In genomic region chr3L:22471586-22472291, dm6 we compare ENCODE assay signal across 1 fruit fly cellular context.
TF ChIP-seq lines count a peak whose summit lies in the region.

No protein-coding gene starts in this region.

TF ChIP-seq in whole organism, embryonic, 481 proteins besides CTCF, POLR2A, EP300 and RAD21 (continued from another document and continues in another):
- 0 out of 3 replicates have a peak, but pooled peaks have one; percentile 32 for TF ChIP-seq CG14050 (GFP tag; IDR thresholded peaks at IDR 0.05; lab: Robert Waterston, UW)
- no peak for TF ChIP-seq Max (GFP tag; optimal IDR thresholded peaks at IDR 0.05; lab: Kevin White, UChicago)
- peak; percentile 61 for TF ChIP-seq BtbVII (GFP tag; optimal IDR thresholded peaks at IDR 0.05; lab: Kevin White, UChicago)
- TF ChIP-seq lilli (GFP tag; optimal IDR thresholded peaks at IDR 0.05; lab: Kevin White, UChicago), result no peak
- TF ChIP-seq Awh (GFP tag; IDR thresholded peaks at IDR 0.05; lab: Robert Waterston, UW), result no peak
- no peak for TF ChIP-seq crp (GFP tag; optimal IDR thresholded peaks at IDR 0.05; lab: Kevin White, UChicago)
- peak; percentile 59; the same call in 2 of the 3 replicates for TF ChIP-seq tgo (GFP tag; IDR thresholded peaks at IDR 0.05; lab: Robert Waterston, UW)
- TF ChIP-seq H15 (GFP tag; IDR thresholded peaks at IDR 0.05; lab: Robert Waterston, UW), result no peak
- no peak for TF ChIP-seq tx (GFP tag; optimal IDR thresholded peaks at IDR 0.05; lab: Kevin White, UChicago)
- no peak for TF ChIP-seq repo (GFP tag; optimal IDR thresholded peaks at IDR 0.05; lab: Kevin White, UChicago)
- peak; percentile 52 for TF ChIP-seq CG17385 (GFP tag; optimal IDR thresholded peaks at IDR 0.05; lab: Kevin White, UChicago)
- TF ChIP-seq btn (GFP tag; optimal IDR thresholded peaks at IDR 0.05; lab: Kevin White, UChicago), result no peak
- TF ChIP-seq Hmr (GFP tag; optimal IDR thresholded peaks at IDR 0.05; lab: Kevin White, UChicago), result peak; percentile 72
- no peak for TF ChIP-seq Camta (GFP tag; optimal IDR thresholded peaks at IDR 0.05; lab: Kevin White, UChicago)
- TF ChIP-seq en (GFP tag; optimal IDR thresholded peaks at IDR 0.05; lab: Kevin White, UChicago), result no peak
- peak; percentile 46 for TF ChIP-seq bcd (GFP tag; optimal IDR thresholded peaks at IDR 0.05; lab: Kevin White, UChicago)
- TF ChIP-seq CG6854 (GFP tag; optimal IDR thresholded peaks at IDR 0.05; lab: Kevin White, UChicago), result peak; percentile 45
- no peak for TF ChIP-seq trem (tag; optimal IDR thresholded peaks at IDR 0.05; lab: Kevin White, UChicago)
- no peak for TF ChIP-seq ftz-f1 (GFP tag; optimal IDR thresholded peaks at IDR 0.05; lab: Kevin White, UChicago)
- no peak for TF ChIP-seq emc (GFP tag; optimal IDR thresholded peaks at IDR 0.05; lab: Kevin White, UChicago)
- TF ChIP-seq Bteb2 (GFP tag; optimal IDR thresholded peaks at IDR 0.05; lab: Kevin White, UChicago), result no peak
- no peak for TF ChIP-seq Spps (tag; optimal IDR thresholded peaks at IDR 0.05; lab: Kevin White, UChicago)
- no peak for TF ChIP-seq Antp (GFP tag; optimal IDR thresholded peaks at IDR 0.05; lab: Kevin White, UChicago)
- TF ChIP-seq az2 (GFP tag; optimal IDR thresholded peaks at IDR 0.05; lab: Kevin White, UChicago), result no peak
- TF ChIP-seq z (GFP tag; IDR thresholded peaks at IDR 0.05; lab: Robert Waterston, UW), result no peak
- no peak for TF ChIP-seq ac (GFP tag; optimal IDR thresholded peaks at IDR 0.05; lab: Kevin White, UChicago)
- no peak for TF ChIP-seq CG5953 (GFP tag; IDR thresholded peaks at IDR 0.05; lab: Robert Waterston, UW)
- no peak for TF ChIP-seq CG2199 (GFP tag; IDR thresholded peaks at IDR 0.05; lab: Robert Waterston, UW)
- TF ChIP-seq fru (optimal IDR thresholded peaks at IDR 0.05; lab: Kevin White, UChicago), result no peak
- peak; percentile 34 for TF ChIP-seq Jarid2 (GFP tag; optimal IDR thresholded peaks at IDR 0.05; lab: Kevin White, UChicago)
- TF ChIP-seq CG12391 (tag; optimal IDR thresholded peaks at IDR 0.05; lab: Kevin White, UChicago), result peak; percentile 50
- TF ChIP-seq CG7357 (GFP tag; IDR thresholded peaks at IDR 0.05; lab: Robert Waterston, UW), result peak; percentile 62
- no peak for TF ChIP-seq gcm (GFP tag; optimal IDR thresholded peaks at IDR 0.05; lab: Kevin White, UChicago)
- TF ChIP-seq CG8359 (GFP tag; optimal IDR thresholded peaks at IDR 0.05; lab: Kevin White, UChicago; ENCODE audit: borderline replicate concordance), result peak; percentile 6
- TF ChIP-seq Mrtf (GFP tag; IDR thresholded peaks at IDR 0.05; lab: Robert Waterston, UW), result no peak
- peak; percentile 10; the same call in 1 of the 2 replicates for TF ChIP-seq sisA (GFP tag; IDR thresholded peaks at IDR 0.05; lab: Robert Waterston, UW)
- TF ChIP-seq zf30C (GFP tag; optimal IDR thresholded peaks at IDR 0.05; lab: Kevin White, UChicago), result peak; percentile 48
- 0 out of 2 replicates have a peak, but pooled peaks have one; percentile 40 for TF ChIP-seq NFAT (GFP tag; IDR thresholded peaks at IDR 0.05; lab: Robert Waterston, UW)
- no peak for TF ChIP-seq fd102C (GFP tag; optimal IDR thresholded peaks at IDR 0.05; lab: Kevin White, UChicago)
- no peak for TF ChIP-seq pho (GFP tag; optimal IDR thresholded peaks at IDR 0.05; lab: Kevin White, UChicago)
- TF ChIP-seq trh (GFP tag; optimal IDR thresholded peaks at IDR 0.05; lab: Kevin White, UChicago), result no peak
- TF ChIP-seq CG43689 (GFP tag; IDR thresholded peaks at IDR 0.05; lab: Robert Waterston, UW), result no peak
- no peak for TF ChIP-seq tna (GFP tag; IDR thresholded peaks at IDR 0.05; lab: Robert Waterston, UW; ENCODE audit: partially characterized antibody)
- no peak for TF ChIP-seq NC2α (GFP tag; optimal IDR thresholded peaks at IDR 0.05; lab: Kevin White, UChicago)
- peak; percentile 36 for TF ChIP-seq B-H2 (GFP tag; optimal IDR thresholded peaks at IDR 0.05; lab: Kevin White, UChicago)
- no peak for TF ChIP-seq cas (GFP tag; IDR thresholded peaks at IDR 0.05; lab: Robert Waterston, UW)
- 0 out of 2 replicates have a peak, but pooled peaks have one; percentile 43 for TF ChIP-seq CG32767 (GFP tag; IDR thresholded peaks at IDR 0.05; lab: Robert Waterston, UW)
- TF ChIP-seq CG13287 (GFP tag; IDR thresholded peaks at IDR 0.05; lab: Robert Waterston, UW; ENCODE audit: partially characterized antibody), result no peak
- TF ChIP-seq gcm2 (GFP tag; optimal IDR thresholded peaks at IDR 0.05; lab: Kevin White, UChicago), result no peak
- TF ChIP-seq CG1792 (GFP tag; optimal IDR thresholded peaks at IDR 0.05; lab: Kevin White, UChicago), result no peak
- no peak for TF ChIP-seq CG1024 (GFP tag; IDR thresholded peaks at IDR 0.05; lab: Robert Waterston, UW)
- no peak for TF ChIP-seq crc (GFP tag; optimal IDR thresholded peaks at IDR 0.05; lab: Kevin White, UChicago)
- TF ChIP-seq zfh2 (GFP tag; optimal IDR thresholded peaks at IDR 0.05; lab: Kevin White, UChicago), result peak; percentile 24
- TF ChIP-seq CG12104 (GFP tag; optimal IDR thresholded peaks at IDR 0.05; lab: Kevin White, UChicago), result no peak
- TF ChIP-seq CG7271 (tag; optimal IDR thresholded peaks at IDR 0.05; lab: Kevin White, UChicago), result no peak
- TF ChIP-seq seq (GFP tag; IDR thresholded peaks at IDR 0.05; lab: Robert Waterston, UW), result peak; percentile 17; the same call in 1 of the 2 replicates
- no peak for TF ChIP-seq HLH4C (GFP tag; IDR thresholded peaks at IDR 0.05; lab: Robert Waterston, UW; ENCODE audit: partially characterized antibody)
- peak; percentile 23 for TF ChIP-seq Abd-B (GFP tag; optimal IDR thresholded peaks at IDR 0.05; lab: Kevin White, UChicago)
- no peak for TF ChIP-seq CG16779 (GFP tag; IDR thresholded peaks at IDR 0.05; lab: Robert Waterston, UW)
- no peak for TF ChIP-seq bbx (GFP tag; IDR thresholded peaks at IDR 0.05; lab: Robert Waterston, UW; ENCODE audit: partially characterized antibody)
- no peak for TF ChIP-seq Stat92E (GFP tag; optimal IDR thresholded peaks at IDR 0.05; lab: Kevin White, UChicago)
- no peak for TF ChIP-seq tin (GFP tag; optimal IDR thresholded peaks at IDR 0.05; lab: Kevin White, UChicago)
- peak; percentile 52 for TF ChIP-seq vvl (GFP tag; IDR thresholded peaks at IDR 0.05; lab: Robert Waterston, UW)
- no peak for TF ChIP-seq CG16813 (GFP tag; IDR thresholded peaks at IDR 0.05; lab: Robert Waterston, UW; ENCODE audit: partially characterized antibody)
- TF ChIP-seq lbe (GFP tag; optimal IDR thresholded peaks at IDR 0.05; lab: Kevin White, UChicago), result no peak
- no peak for TF ChIP-seq hth (optimal IDR thresholded peaks at IDR 0.05; lab: Kevin White, UChicago)
- no peak for TF ChIP-seq Eip74EF (GFP tag; optimal IDR thresholded peaks at IDR 0.05; lab: Kevin White, UChicago)
- no peak for TF ChIP-seq croc (GFP tag; conservative IDR thresholded peaks at IDR 0.05; lab: Robert Waterston, UW)
- TF ChIP-seq aop (GFP tag; IDR thresholded peaks at IDR 0.05; lab: Robert Waterston, UW), result no peak
- TF ChIP-seq CHES-1-like (GFP tag; optimal IDR thresholded peaks at IDR 0.05; lab: Kevin White, UChicago), result no peak
- TF ChIP-seq CG15011 (GFP tag; optimal IDR thresholded peaks at IDR 0.05; lab: Kevin White, UChicago), result peak; percentile 5
- TF ChIP-seq schlank (tag; optimal IDR thresholded peaks at IDR 0.05; lab: Kevin White, UChicago), result no peak
- no peak for TF ChIP-seq CG10267 (tag; optimal IDR thresholded peaks at IDR 0.05; lab: Kevin White, UChicago)
- TF ChIP-seq CG15269 (tag; optimal IDR thresholded peaks at IDR 0.05; lab: Kevin White, UChicago), result peak; percentile 73
- no peak for TF ChIP-seq CG15073 (GFP tag; optimal IDR thresholded peaks at IDR 0.05; lab: Kevin White, UChicago)
- no peak for TF ChIP-seq CG12744 (GFP tag; optimal IDR thresholded peaks at IDR 0.05; lab: Kevin White, UChicago)
- TF ChIP-seq eyg (GFP tag; optimal IDR thresholded peaks at IDR 0.05; lab: Kevin White, UChicago), result no peak
- TF ChIP-seq Pdp1 (GFP tag; optimal IDR thresholded peaks at IDR 0.05; lab: Kevin White, UChicago), result no peak
- no peak for TF ChIP-seq twi (tag; optimal IDR thresholded peaks at IDR 0.05; lab: Kevin White, UChicago)
- no peak for TF ChIP-seq CG4404 (GFP tag; IDR thresholded peaks at IDR 0.05; lab: Robert Waterston, UW)
- no peak for TF ChIP-seq Dip2 (GFP tag; IDR thresholded peaks at IDR 0.05; lab: Robert Waterston, UW)
- peak; percentile 84 for TF ChIP-seq CG3281 (GFP tag; optimal IDR thresholded peaks at IDR 0.05; lab: Kevin White, UChicago)
- no peak for TF ChIP-seq fd64A (GFP tag; optimal IDR thresholded peaks at IDR 0.05; lab: Kevin White, UChicago)
- TF ChIP-seq CG12299 (tag; optimal IDR thresholded peaks at IDR 0.05; lab: Kevin White, UChicago), result no peak
- peak; percentile 69 for TF ChIP-seq CG13424 (tag; optimal IDR thresholded peaks at IDR 0.05; lab: Kevin White, UChicago)
- TF ChIP-seq ara (GFP tag; IDR thresholded peaks at IDR 0.05; lab: Robert Waterston, UW), result no peak
- peak; percentile 38 for TF ChIP-seq fd96Cb (tag; optimal IDR thresholded peaks at IDR 0.05; lab: Kevin White, UChicago)
- TF ChIP-seq CrebB (tag; optimal IDR thresholded peaks at IDR 0.05; lab: Kevin White, UChicago), result no peak
- no peak for TF ChIP-seq chinmo (GFP tag; IDR thresholded peaks at IDR 0.05; lab: Robert Waterston, UW; ENCODE audit: partially characterized antibody)
- no peak for TF ChIP-seq CG15601 (tag; optimal IDR thresholded peaks at IDR 0.05; lab: Kevin White, UChicago)
- TF ChIP-seq ab (GFP tag; optimal IDR thresholded peaks at IDR 0.05; lab: Kevin White, UChicago), result no peak
- TF ChIP-seq tup (GFP tag; optimal IDR thresholded peaks at IDR 0.05; lab: Kevin White, UChicago), result no peak
- no peak for TF ChIP-seq CG33557 (GFP tag; optimal IDR thresholded peaks at IDR 0.05; lab: Kevin White, UChicago)
- no peak for TF ChIP-seq ewg (GFP tag; optimal IDR thresholded peaks at IDR 0.05; lab: Kevin White, UChicago)
- TF ChIP-seq dysf (GFP tag; IDR thresholded peaks at IDR 0.05; lab: Robert Waterston, UW), result peak; percentile 59; the same call in 2 of the 3 replicates
- no peak for TF ChIP-seq ken (GFP tag; IDR thresholded peaks at IDR 0.05; lab: Robert Waterston, UW)
- no peak for TF ChIP-seq CG2202 (tag; optimal IDR thresholded peaks at IDR 0.05; lab: Kevin White, UChicago)
- no peak for TF ChIP-seq pzg (GFP tag; optimal IDR thresholded peaks at IDR 0.05; lab: Kevin White, UChicago)
- TF ChIP-seq CG31224 (GFP tag; IDR thresholded peaks at IDR 0.05; lab: Robert Waterston, UW), result 0 out of 2 replicates have a peak, but pooled peaks have one; percentile 28
- peak; percentile 45; the same call in 1 of the 2 replicates for TF ChIP-seq Taf1 (GFP tag; IDR thresholded peaks at IDR 0.05; lab: Robert Waterston, UW)
- TF ChIP-seq CG11247 (GFP tag; IDR thresholded peaks at IDR 0.05; lab: Robert Waterston, UW), result no peak
- TF ChIP-seq CG12769 (tag; optimal IDR thresholded peaks at IDR 0.05; lab: Kevin White, UChicago), result no peak
- TF ChIP-seq Aef1 (GFP tag; IDR thresholded peaks at IDR 0.05; lab: Robert Waterston, UW), result peak; percentile 57
- TF ChIP-seq CG16863 (GFP tag; optimal IDR thresholded peaks at IDR 0.05; lab: Kevin White, UChicago), result no peak
- no peak for TF ChIP-seq CG2712 (tag; optimal IDR thresholded peaks at IDR 0.05; lab: Kevin White, UChicago)
- TF ChIP-seq wdn (GFP tag; IDR thresholded peaks at IDR 0.05; lab: Robert Waterston, UW), result 0 out of 2 replicates have a peak, but pooled peaks have one; percentile 33
- peak; percentile 63 for TF ChIP-seq Vsx1 (GFP tag; optimal IDR thresholded peaks at IDR 0.05; lab: Kevin White, UChicago)
- no peak for TF ChIP-seq yki (optimal IDR thresholded peaks at IDR 0.05; lab: Kevin White, UChicago)
- TF ChIP-seq Hand (GFP tag; optimal IDR thresholded peaks at IDR 0.05; lab: Kevin White, UChicago), result peak; percentile 42
- peak; percentile 17 for TF ChIP-seq Ssrp (tag; optimal IDR thresholded peaks at IDR 0.05; lab: Kevin White, UChicago)
- TF ChIP-seq CG6765 (GFP tag; optimal IDR thresholded peaks at IDR 0.05; lab: Kevin White, UChicago), result peak; percentile 67
- no peak for TF ChIP-seq dimm (GFP tag; IDR thresholded peaks at IDR 0.05; lab: Robert Waterston, UW)
- peak; percentile 27 for TF ChIP-seq CG13894 (tag; optimal IDR thresholded peaks at IDR 0.05; lab: Kevin White, UChicago)
- TF ChIP-seq CG17912 (GFP tag; optimal IDR thresholded peaks at IDR 0.05; lab: Kevin White, UChicago), result no peak
- 0 out of 2 replicates have a peak, but pooled peaks have one; percentile 18 for TF ChIP-seq esg (GFP tag; conservative IDR thresholded peaks at IDR 0.05; lab: Robert Waterston, UW)
- peak; percentile 16 for TF ChIP-seq Med (GFP tag; lab: Kevin White, UChicago)
- no peak for TF ChIP-seq Doc2 (GFP tag; IDR thresholded peaks at IDR 0.05; lab: Robert Waterston, UW)
- no peak for TF ChIP-seq Sox100B (GFP tag; optimal IDR thresholded peaks at IDR 0.05; lab: Kevin White, UChicago)
- no peak for TF ChIP-seq HmgD (GFP tag; optimal IDR thresholded peaks at IDR 0.05; lab: Kevin White, UChicago)
- TF ChIP-seq gem (tag; optimal IDR thresholded peaks at IDR 0.05; lab: Kevin White, UChicago), result peak; percentile 82
- TF ChIP-seq org-1 (GFP tag; optimal IDR thresholded peaks at IDR 0.05; lab: Kevin White, UChicago), result no peak
- peak; percentile 49; the same call in 1 of the 2 replicates for TF ChIP-seq stc (GFP tag; IDR thresholded peaks at IDR 0.05; lab: Robert Waterston, UW)
- peak; percentile 42 for TF ChIP-seq nmo (GFP tag; optimal IDR thresholded peaks at IDR 0.05; lab: Kevin White, UChicago)
- TF ChIP-seq CG10274 (GFP tag; optimal IDR thresholded peaks at IDR 0.05; lab: Kevin White, UChicago), result no peak
- peak; percentile 50 for TF ChIP-seq CG1233 (GFP tag; optimal IDR thresholded peaks at IDR 0.05; lab: Kevin White, UChicago)
- peak; percentile 33 for TF ChIP-seq salm (tag; optimal IDR thresholded peaks at IDR 0.05; lab: Kevin White, UChicago)
- peak; percentile 39 for TF ChIP-seq Nf-YB (GFP tag; optimal IDR thresholded peaks at IDR 0.05; lab: Kevin White, UChicago)
- no peak for TF ChIP-seq CG17359 (tag; optimal IDR thresholded peaks at IDR 0.05; lab: Kevin White, UChicago)
- TF ChIP-seq CG2116 (GFP tag; optimal IDR thresholded peaks at IDR 0.05; lab: Kevin White, UChicago), result no peak
- TF ChIP-seq CG1603 (tag; optimal IDR thresholded peaks at IDR 0.05; lab: Kevin White, UChicago), result no peak
- peak; percentile 26; the same call in 2 of the 3 replicates for TF ChIP-seq B-H1 (GFP tag; IDR thresholded peaks at IDR 0.05; lab: Robert Waterston, UW)
- TF ChIP-seq amos (GFP tag; IDR thresholded peaks at IDR 0.05; lab: Robert Waterston, UW; ENCODE audit: partially characterized antibody), result no peak
- TF ChIP-seq Sox102F (GFP tag; optimal IDR thresholded peaks at IDR 0.05; lab: Kevin White, UChicago), result peak; percentile 53
- TF ChIP-seq CG7928 (GFP tag; optimal IDR thresholded peaks at IDR 0.05; lab: Kevin White, UChicago), result peak; percentile 1
- peak; percentile 59 for TF ChIP-seq HHEX (GFP tag; optimal IDR thresholded peaks at IDR 0.05; lab: Kevin White, UChicago)
